Worm (Caenorhabditis elegans): Measurements from ENCODE around the gene dct-11.

The dct-11 gene

DNA sequence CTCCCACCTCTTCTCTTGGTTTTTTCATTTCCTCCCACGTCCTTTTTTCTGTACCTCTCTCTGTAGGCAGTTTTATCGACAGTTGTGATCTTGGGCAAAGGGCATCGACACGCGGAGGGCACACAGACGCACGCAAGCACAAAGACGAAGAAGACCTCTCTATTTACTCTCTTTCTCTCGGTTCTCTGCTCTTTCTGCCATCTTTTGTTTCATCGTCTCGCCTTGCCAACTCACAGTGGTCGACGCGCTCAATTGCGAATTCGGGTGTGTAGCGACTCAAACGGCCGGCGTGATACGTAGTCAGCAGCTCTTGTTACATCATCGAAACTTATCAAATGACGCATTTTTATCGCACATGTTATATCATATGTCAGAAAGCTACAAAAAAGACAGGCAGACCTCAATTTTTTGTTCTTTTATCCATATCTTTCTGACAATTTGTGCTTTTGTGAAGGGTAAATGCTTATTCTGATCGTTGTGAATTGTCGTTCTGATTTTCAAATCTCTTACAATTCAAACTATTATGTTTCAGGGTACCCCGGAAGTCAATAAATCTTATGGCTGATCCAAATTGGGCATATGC lies 1.6 kb upstream of the dct-11 start, which contains the start of gene puf-9:
puf-9 (plus strand) TSS at position 533 of the 583 bp plus-strand sequence.
- peak; percentile 74 for TF ChIP-seq duxl-1 (tag; optimal IDR thresholded peaks at IDR 0.05; ENCODE audit: poor library complexity)
- TF ChIP-seq R02D3.7 (tag; optimal IDR thresholded peaks at IDR 0.05) = peak; percentile 50
- peak; percentile 81 for TF ChIP-seq skn-1 (tag; optimal IDR thresholded peaks at IDR 0.05)
- peak; percentile 80 for TF ChIP-seq sdz-12 (GFP tag; optimal IDR thresholded peaks at IDR 0.05)
- peak; percentile 99 for TF ChIP-seq mxl-3 (GFP tag; optimal IDR thresholded peaks at IDR 0.05)
- TF ChIP-seq lin-29 (GFP tag; IDR thresholded peaks at IDR 0.05) = peak; percentile 91
- TF ChIP-seq dve-1 (tag; optimal IDR thresholded peaks at IDR 0.05; ENCODE audit: insufficient read depth) = peak; percentile 100
- peak; percentile 76 for TF ChIP-seq attf-4 (tag; optimal IDR thresholded peaks at IDR 0.05)
- TF ChIP-seq nhr-237 (tag; optimal IDR thresholded peaks at IDR 0.05) = peak; percentile 79
- peak; percentile 96 for TF ChIP-seq madf-9 (GFP tag; conservative IDR thresholded peaks at IDR 0.05)
- TF ChIP-seq T26A8.4 (GFP tag; IDR thresholded peaks at IDR 0.05) = peak; percentile 95
- peak; percentile 54; the same call in 1 of the 2 replicates for TF ChIP-seq ZK337.2 (GFP tag; IDR thresholded peaks at IDR 0.05)
- TF ChIP-seq unc-62 (GFP tag; optimal IDR thresholded peaks at IDR 0.05 in 1 of 2) = peak; percentile 41 to 100
- TF ChIP-seq unc-62 (tag; optimal IDR thresholded peaks at IDR 0.05) = peak; percentile 25
- peak; percentile 98 for TF ChIP-seq ceh-20 (GFP tag; IDR thresholded peaks at IDR 0.05)
- peak; percentile 99 for TF ChIP-seq tra-1 (GFP tag; IDR thresholded peaks at IDR 0.05)
- TF ChIP-seq fos-1 (tag; optimal IDR thresholded peaks at IDR 0.05) = peak; percentile 79
- no peak for TF ChIP-seq zip-11 (GFP tag; IDR thresholded peaks at IDR 0.05)
- no peak for TF ChIP-seq unc-130 (GFP tag; optimal IDR thresholded peaks at IDR 0.05)
- TF ChIP-seq fkh-10 (GFP tag; optimal IDR thresholded peaks at IDR 0.05) = peak; percentile 99
- peak; percentile 100 for TF ChIP-seq dmd-6 (GFP tag; IDR thresholded peaks at IDR 0.05)
- peak; percentile 91 for TF ChIP-seq ztf-7 (tag; optimal IDR thresholded peaks at IDR 0.05)
- TF ChIP-seq dpl-1 (GFP tag; optimal IDR thresholded peaks at IDR 0.05) = peak; percentile 89
- TF ChIP-seq Y5F2A.4 (GFP tag; optimal IDR thresholded peaks at IDR 0.05) = peak; percentile 32
- TF ChIP-seq nhr-111 (GFP tag; optimal IDR thresholded peaks at IDR 0.05) = peak; percentile 72
- TF ChIP-seq ZK546.5 (tag; optimal IDR thresholded peaks at IDR 0.05) = peak in 1 of 2 experiments; percentile 78
- no peak for TF ChIP-seq daf-8 (GFP tag; IDR thresholded peaks at IDR 0.05)
- TF ChIP-seq ztf-11 (tag; optimal IDR thresholded peaks at IDR 0.05) = peak; percentile 69
- peak; percentile 89 for TF ChIP-seq pqm-1 (tag; optimal IDR thresholded peaks at IDR 0.05)
- TF ChIP-seq nhr-28 (tag; optimal IDR thresholded peaks at IDR 0.05) = peak; percentile 100
- peak; percentile 97 for TF ChIP-seq nhr-25 (tag; optimal IDR thresholded peaks at IDR 0.05; ENCODE audit: borderline replicate concordance, insufficient read depth)
- peak; percentile 99 for TF ChIP-seq zfp-2 (tag; optimal IDR thresholded peaks at IDR 0.05)
- TF ChIP-seq F10B5.3 (tag; optimal IDR thresholded peaks at IDR 0.05) = peak; percentile 74
- TF ChIP-seq ces-1 (GFP tag; optimal IDR thresholded peaks at IDR 0.05) = peak; percentile 12
- TF ChIP-seq snpc-4 (tag; optimal IDR thresholded peaks at IDR 0.05) = peak; percentile 30
- peak; percentile 89 for TF ChIP-seq set-16 (GFP tag; IDR thresholded peaks at IDR 0.05)
- TF ChIP-seq arid-1 (GFP tag; conservative IDR thresholded peaks at IDR 0.05) = peak; percentile 94
- TF ChIP-seq zfp-3 (GFP tag; conservative IDR thresholded peaks at IDR 0.05) = peak; percentile 95
- peak; percentile 100 for TF ChIP-seq hlh-30 (tag; optimal IDR thresholded peaks at IDR 0.05; ENCODE audit: insufficient read depth)
- peak; percentile 90; the same call in 1 of the 2 replicates for TF ChIP-seq D1046.2 (GFP tag; IDR thresholded peaks at IDR 0.05)
- peak; percentile 99 for TF ChIP-seq hmg-1.1 (GFP tag; IDR thresholded peaks at IDR 0.05)
- TF ChIP-seq lsy-2 (tag; optimal IDR thresholded peaks at IDR 0.05) = peak; percentile 92 to 97
- TF ChIP-seq hlh-11 (tag; optimal IDR thresholded peaks at IDR 0.05) = peak; percentile 100
- TF ChIP-seq mdl-1 (tag; optimal IDR thresholded peaks at IDR 0.05) = peak; percentile 95 to 99
- peak; percentile 76 to 94 for TF ChIP-seq daf-16 (GFP tag; optimal IDR thresholded peaks at IDR 0.05)
- peak; percentile 98 for TF ChIP-seq daf-16 (tag; optimal IDR thresholded peaks at IDR 0.05)
- peak; percentile 96 for TF ChIP-seq jun-1 (tag; optimal IDR thresholded peaks at IDR 0.05)
- peak; percentile 99 for TF ChIP-seq lin-13 (GFP tag; optimal IDR thresholded peaks at IDR 0.05)
- TF ChIP-seq T20F7.1 (GFP tag; optimal IDR thresholded peaks at IDR 0.05) = peak; percentile 91
- TF ChIP-seq mdt-29 (GFP tag; IDR thresholded peaks at IDR 0.05) = peak; percentile 94

Data from whole organism, L4 larva.